Fruit fly (Drosophila melanogaster) whole organism, embryonic: ENCODE results near the gene CG16953.

Source experiments
- Adf1 ChIP-seq: fragments of 200-800 bp; sonication (Bioruptor generic); IDR thresholded peaks from 2 replicates; pipeline ENCODE4 v1.3.6; 2022; ENCODE audit warnings: missing biosample characterization, missing genetic modification characterization
- Atf3 ChIP-seq: fragments of 200-800 bp; sonication (Bioruptor generic); optimal IDR thresholded peaks from 3 replicates; lab custom pipeline; 2016; ENCODE audit warnings: missing biosample characterization, missing genetic modification characterization
- Awh ChIP-seq: fragments of 200-800 bp; sonication (Bioruptor generic); IDR thresholded peaks from 2 replicates; pipeline ENCODE4, ENCODE4 v1.3.6; 2022; ENCODE audit warnings: missing biosample characterization, missing genetic modification characterization
- B-H2 ChIP-seq: fragments of 200-800 bp; sonication (Bioruptor generic); optimal IDR thresholded peaks from 2 replicates; lab custom pipeline; 2018; ENCODE audit warnings: missing biosample characterization, mild to moderate bottlenecking, missing genetic modification characterization
- CG10147 ChIP-seq: fragments of 200-800 bp; sonication (Bioruptor generic); optimal IDR thresholded peaks from 2 replicates; lab custom pipeline; 2019; ENCODE audit warnings: missing biosample characterization, mild to moderate bottlenecking, missing genetic modification characterization, moderate library complexity
- CG10321 ChIP-seq: fragments of 200-800 bp; sonication (Bioruptor generic); IDR thresholded peaks from 2 replicates; pipeline ENCODE4 v1.3.6; 2022; ENCODE audit warnings: missing biosample characterization, missing genetic modification characterization
- CG10462 ChIP-seq: fragments of 200-800 bp; sonication (Bioruptor generic); optimal IDR thresholded peaks from 2 replicates; lab custom pipeline; 2016; ENCODE audit warnings: missing biosample characterization, missing genetic modification characterization
- CG12659 ChIP-seq: fragments of 200-800 bp; sonication (Bioruptor generic); optimal IDR thresholded peaks from 3 replicates; lab custom pipeline; 2017; ENCODE audit warnings: mild to moderate bottlenecking, missing biosample characterization, missing genetic modification reagents, missing genetic modification characterization
- CG13123 ChIP-seq: fragments of 200-800 bp; sonication (Bioruptor generic); optimal IDR thresholded peaks from 2 replicates; lab custom pipeline; 2016; ENCODE audit warnings: missing biosample characterization, missing genetic modification characterization
- CG30020 ChIP-seq: fragments of 200-800 bp; optimal IDR thresholded peaks from 2 replicates; lab custom pipeline; 2019; ENCODE audit warnings: missing biosample characterization, mild to moderate bottlenecking, missing genetic modification characterization, moderate library complexity
- CG3065 ChIP-seq: fragments of 200-800 bp; sonication (Bioruptor generic); optimal IDR thresholded peaks from 2 replicates; lab custom pipeline; 2016; ENCODE audit warnings: missing biosample characterization, missing genetic modification characterization
- CG31388 ChIP-seq: fragments of 200-800 bp; sonication (Bioruptor generic); optimal IDR thresholded peaks from 2 replicates; lab custom pipeline; 2016; ENCODE audit warnings: missing biosample characterization, missing genetic modification characterization
- CG32772 ChIP-seq: fragments of 200-800 bp; sonication (Bioruptor generic); IDR thresholded peaks from 2 replicates; pipeline ENCODE4 v1.3.6; 2022; ENCODE audit warnings: missing biosample characterization, missing genetic modification characterization
- CG3838 ChIP-seq: fragments of 200-800 bp; sonication (Bioruptor generic); optimal IDR thresholded peaks from 3 replicates; lab custom pipeline; 2016; ENCODE audit warnings: missing biosample characterization, missing genetic modification characterization
- CG4282 ChIP-seq: fragments of 200-800 bp; sonication (Bioruptor generic); optimal IDR thresholded peaks from 2 replicates; lab custom pipeline; 2016; ENCODE audit warnings: missing biosample characterization, missing genetic modification characterization
- CG6254 ChIP-seq: fragments of 200-800 bp; sonication (Bioruptor generic); optimal IDR thresholded peaks from 3 replicates; lab custom pipeline; 2017; ENCODE audit warnings: mild to moderate bottlenecking, missing biosample characterization, missing genetic modification reagents, missing genetic modification characterization
- CG7372 ChIP-seq: fragments of 200-800 bp; sonication (Bioruptor generic); IDR thresholded peaks from 2 replicates; pipeline ENCODE4 v1.3.6; 2022; ENCODE audit warnings: missing biosample characterization, missing genetic modification characterization
- CG9437 ChIP-seq: fragments of 200-800 bp; sonication (Bioruptor generic); optimal IDR thresholded peaks from 2 replicates; lab custom pipeline; 2018; ENCODE audit warnings: missing biosample characterization, mild to moderate bottlenecking, missing genetic modification characterization
- Dfd ChIP-seq, 2 experiments: fragments of >200 bp; optimal IDR thresholded peaks; 2 replicates each; lab custom pipeline; 2017; ENCODE audit warnings: missing biosample characterization in 2 of 2, missing genetic modification characterization in 2 of 2
- Dp ChIP-seq: fragments of 200-800 bp; sonication (Bioruptor generic); optimal IDR thresholded peaks from 2 replicates; lab custom pipeline; 2018; ENCODE audit warnings: missing biosample characterization, mild to moderate bottlenecking, missing genetic modification characterization, moderate library complexity
- E2f1 ChIP-seq: fragments of 200-800 bp; sonication (Bioruptor generic); IDR thresholded peaks from 2 replicates; pipeline ENCODE4 v1.3.6; 2022; ENCODE audit warnings: missing biosample characterization, missing genetic modification characterization
- HmgZ ChIP-seq: fragments of 200-800 bp; sonication (Bioruptor generic); optimal IDR thresholded peaks from 2 replicates; lab custom pipeline; 2018; ENCODE audit warnings: missing biosample characterization, mild to moderate bottlenecking, missing genetic modification characterization
- Jarid2 ChIP-seq: fragments of 200-800 bp; sonication (Bioruptor generic); optimal IDR thresholded peaks from 3 replicates; lab custom pipeline; 2017; ENCODE audit warnings: mild to moderate bottlenecking, missing biosample characterization, missing genetic modification reagents, missing genetic modification characterization
- MESR4 ChIP-seq: fragments of 200-800 bp; sonication (Bioruptor generic); optimal IDR thresholded peaks from 2 replicates; lab custom pipeline; 2018; ENCODE audit warnings: missing biosample characterization, mild to moderate bottlenecking, missing genetic modification characterization, moderate library complexity
- Meics ChIP-seq: fragments of 200-800 bp; sonication (Bioruptor generic); optimal IDR thresholded peaks from 2 replicates; lab custom pipeline; 2017; ENCODE audit warnings: missing biosample characterization, mild to moderate bottlenecking, missing genetic modification characterization
- Rx ChIP-seq: fragments of 200-800 bp; sonication (Bioruptor generic); IDR thresholded peaks from 2 replicates; pipeline ENCODE4 v1.3.6; 2022; ENCODE audit warnings: missing biosample characterization, missing genetic modification characterization
- Scr ChIP-seq: fragments of 200-800 bp; sonication (Bioruptor generic); IDR thresholded peaks from 2 replicates; pipeline ENCODE4 v1.3.6; 2022; ENCODE audit warnings: missing biosample characterization, missing genetic modification characterization; ENCODE audit not compliant: partially characterized antibody
- bigmax ChIP-seq: fragments of 200-800 bp; sonication (Bioruptor generic); optimal IDR thresholded peaks from 2 replicates; lab custom pipeline; 2018; ENCODE audit warnings: missing biosample characterization, mild to moderate bottlenecking, missing genetic modification characterization
- bowl ChIP-seq: fragments of 200-800 bp; sonication (Bioruptor generic); IDR thresholded peaks from 2 replicates; pipeline ENCODE4 v1.3.6; 2022; ENCODE audit warnings: missing biosample characterization, missing genetic modification characterization
- chn ChIP-seq: fragments of 200-800 bp; sonication (Bioruptor generic); optimal IDR thresholded peaks from 2 replicates; lab custom pipeline; 2016; ENCODE audit warnings: missing biosample characterization, missing genetic modification characterization
- croc ChIP-seq: fragments of 200-800 bp; sonication (Bioruptor generic); conservative IDR thresholded peaks from 3 replicates; pipeline ENCODE4 v1.3.6; 2022; ENCODE audit warnings: missing biosample characterization, missing genetic modification characterization
- kah ChIP-seq: fragments of 200-800 bp; sonication (Bioruptor generic); optimal IDR thresholded peaks from 2 replicates; lab custom pipeline; 2018; ENCODE audit warnings: missing biosample characterization, mild to moderate bottlenecking, missing genetic modification characterization
- kay ChIP-seq: fragments of 200-800 bp; sonication (Bioruptor generic); optimal IDR thresholded peaks from 2 replicates; lab custom pipeline; 2016; ENCODE audit warnings: missing biosample characterization, missing genetic modification characterization
- oc ChIP-seq: fragments of 200-800 bp; sonication (Bioruptor generic); optimal IDR thresholded peaks from 2 replicates; lab custom pipeline; 2018; ENCODE audit warnings: missing biosample characterization, mild to moderate bottlenecking, missing genetic modification characterization, moderate library complexity
- p53 ChIP-seq: fragments of 200-800 bp; sonication (Bioruptor generic); optimal IDR thresholded peaks from 2 replicates; lab custom pipeline; 2016; ENCODE audit warnings: missing biosample characterization, missing genetic modification characterization
- pb ChIP-seq: fragments of 200-800 bp; sonication (Bioruptor generic); optimal IDR thresholded peaks from 3 replicates; lab custom pipeline; 2016; ENCODE audit warnings: missing biosample characterization, missing genetic modification characterization
- seq ChIP-seq: fragments of 200-800 bp; sonication (Bioruptor generic); IDR thresholded peaks from 2 replicates; pipeline ENCODE4 v1.3.6; 2022; ENCODE audit warnings: missing biosample characterization, missing genetic modification characterization
- sima ChIP-seq: fragments of 200-800 bp; sonication (Bioruptor generic); optimal IDR thresholded peaks from 2 replicates; lab custom pipeline; 2016; ENCODE audit warnings: missing biosample characterization, missing genetic modification characterization
- tgo ChIP-seq: fragments of 200-800 bp; sonication (Bioruptor generic); IDR thresholded peaks from 3 replicates; pipeline ENCODE4 v1.3.6; 2022; ENCODE audit warnings: missing biosample characterization, missing genetic modification characterization
- tna ChIP-seq: fragments of 200-800 bp; sonication (Bioruptor generic); IDR thresholded peaks from 2 replicates; pipeline ENCODE4 v1.3.6; 2022; ENCODE audit warnings: missing biosample characterization, missing genetic modification characterization; ENCODE audit not compliant: partially characterized antibody

Gene CG16953

dm6 chr3R:20542283-20543144 lies 43.1 kb downstream of the CG16953 start (continued):
- TF ChIP-seq Awh (GFP tag; lab: Robert Waterston, UW), result peak; percentile 74
- no peak for TF ChIP-seq Scr (GFP tag; lab: Robert Waterston, UW)
- no peak for TF ChIP-seq CG9437 (GFP tag; lab: Kevin White, UChicago)
- no peak for TF ChIP-seq Rx (GFP tag; lab: Robert Waterston, UW)
- no peak for TF ChIP-seq bowl (GFP tag; lab: Robert Waterston, UW)
- TF ChIP-seq Jarid2 (GFP tag; lab: Kevin White, UChicago), result no peak
- TF ChIP-seq tna (GFP tag; lab: Robert Waterston, UW), result no peak
- TF ChIP-seq sima (GFP tag; lab: Kevin White, UChicago), result no peak
- TF ChIP-seq HmgZ (tag; lab: Kevin White, UChicago), result no peak
- no peak for TF ChIP-seq CG10147 (GFP tag; lab: Kevin White, UChicago)
- 0 out of 2 replicates have a peak, but pooled peaks have one; percentile 39 for TF ChIP-seq CG10321 (GFP tag; lab: Robert Waterston, UW)
- no peak for TF ChIP-seq B-H2 (GFP tag; lab: Kevin White, UChicago)
- TF ChIP-seq p53 (GFP tag; lab: Kevin White, UChicago), result no peak
- no peak for TF ChIP-seq CG30020
- no peak; the same call in 2 of the 3 replicates for TF ChIP-seq tgo (GFP tag; lab: Robert Waterston, UW)
- TF ChIP-seq kay, result peak; percentile 20
- no peak for TF ChIP-seq CG4282 (GFP tag; lab: Kevin White, UChicago)
- TF ChIP-seq croc (GFP tag; lab: Robert Waterston, UW), result no peak
- TF ChIP-seq oc, result no peak
- no peak for TF ChIP-seq MESR4 (GFP tag; lab: Kevin White, UChicago)
- TF ChIP-seq CG7372 (GFP tag; lab: Robert Waterston, UW), result no peak
- TF ChIP-seq chn (GFP tag; lab: Kevin White, UChicago), result no peak
- TF ChIP-seq CG32772 (GFP tag; lab: Robert Waterston, UW), result no peak
- no peak for TF ChIP-seq pb
- peak; percentile 38 for TF ChIP-seq CG13123 (GFP tag; lab: Kevin White, UChicago)
- peak; percentile 50 for TF ChIP-seq CG12659 (GFP tag; lab: Kevin White, UChicago)
- peak; percentile 9 for TF ChIP-seq CG3065 (GFP tag; lab: Kevin White, UChicago)
- peak; percentile 9 for TF ChIP-seq Meics
- no peak for TF ChIP-seq Dfd (GFP tag; optimal IDR thresholded peaks at IDR 0.05; lab: Kevin White, UChicago)
- no peak; the same call in 1 of the 2 replicates for TF ChIP-seq seq (GFP tag; lab: Robert Waterston, UW)
- TF ChIP-seq Dp (GFP tag; lab: Kevin White, UChicago), result no peak
- no peak for TF ChIP-seq Atf3 (GFP tag; lab: Kevin White, UChicago)
- TF ChIP-seq E2f1 (GFP tag; lab: Robert Waterston, UW), result no peak
- TF ChIP-seq kah (GFP tag; lab: Kevin White, UChicago), result peak; percentile 56
- no peak for TF ChIP-seq CG10462
- TF ChIP-seq bigmax, result no peak
- TF ChIP-seq Adf1 (GFP tag; lab: Robert Waterston, UW), result no peak
- no peak for TF ChIP-seq CG31388
- TF ChIP-seq CG3838 (GFP tag; lab: Kevin White, UChicago), result peak; percentile 51
- peak; percentile 20 for TF ChIP-seq CG6254 (GFP tag; lab: Kevin White, UChicago)
